Fruit fly (Drosophila melanogaster): ENCODE data around the gene CG43851.

dm6 chr2L:2627507-2627906, 20.2 kb upstream of the CG43851 start:
- TF ChIP-seq h (GFP tag; optimal IDR thresholded peaks at IDR 0.05) (no peak), CrebA (GFP tag; optimal IDR thresholded peaks at IDR 0.05; ENCODE audit: borderline replicate concordance) (no peak), HLH106 (tag; optimal IDR thresholded peaks at IDR 0.05) (no peak), dsf (GFP tag; optimal IDR thresholded peaks at IDR 0.05; ENCODE audit: borderline replicate concordance) (no peak)
